Worm (Caenorhabditis elegans) whole organism, late embryonic: ENCODE measurements around the gene clec-217.

Experiments
- C38D4.7 ChIP-seq: fragments of 200-800 bp; sonication (Bioruptor generic); optimal IDR thresholded peaks from 2 replicates; lab custom pipeline; 2018; ENCODE audit warnings: mild to moderate bottlenecking, missing genetic modification characterization, moderate library complexity, missing compliant biosample characterization
- F13H6.1 ChIP-seq: sonication (generic microtip); optimal IDR thresholded peaks from 2 replicates; lab custom pipeline; 2016; ENCODE audit warnings: missing genetic modification characterization, missing compliant biosample characterization
- ahr-1 ChIP-seq: sonication (generic microtip); optimal IDR thresholded peaks from 2 replicates; lab custom pipeline; 2016; ENCODE audit warnings: missing genetic modification characterization, missing compliant biosample characterization
- ama-1 ChIP-seq: fragments of 150-350 bp; optimal IDR thresholded peaks from 2 replicates; lab custom pipeline; 2014
- ceh-14 ChIP-seq: sonication (generic microtip); optimal IDR thresholded peaks from 2 replicates; lab custom pipeline; 2016; ENCODE audit warnings: missing genotype, missing genetic modification characterization, missing compliant biosample characterization
- ceh-18 ChIP-seq: sonication (generic microtip); optimal IDR thresholded peaks from 2 replicates; lab custom pipeline; 2016; ENCODE audit warnings: missing genetic modification characterization, missing compliant biosample characterization
- ceh-2 ChIP-seq: sonication (generic microtip); optimal IDR thresholded peaks from 2 replicates; lab custom pipeline; 2016; ENCODE audit warnings: missing genotype, missing genetic modification characterization, missing compliant biosample characterization
- ceh-22 ChIP-seq: sonication (generic microtip); optimal IDR thresholded peaks from 2 replicates; lab custom pipeline; 2017; ENCODE audit warnings: missing biosample characterization, missing genetic modification characterization
- ceh-30 ChIP-seq: fragments of 150-350 bp; optimal IDR thresholded peaks from 2 replicates; lab custom pipeline; 2014; ENCODE audit warnings: missing biosample characterization, missing genetic modification characterization
- ceh-34 ChIP-seq: sonication (generic microtip); optimal IDR thresholded peaks from 2 replicates; lab custom pipeline; 2016; ENCODE audit warnings: mild to moderate bottlenecking, missing genetic modification characterization, missing compliant biosample characterization
- ceh-48 ChIP-seq: sonication (generic microtip); optimal IDR thresholded peaks from 2 replicates; lab custom pipeline; 2016; ENCODE audit warnings: missing genetic modification characterization, inconsistent platforms, missing compliant biosample characterization
- ceh-6 ChIP-seq: fragments of 200-800 bp; sonication (Bioruptor generic); optimal IDR thresholded peaks from 2 replicates; lab custom pipeline; 2018; ENCODE audit warnings: mild to moderate bottlenecking, missing genetic modification characterization, missing compliant biosample characterization
- dve-1 ChIP-seq: sonication (generic microtip); optimal IDR thresholded peaks from 2 replicates; lab custom pipeline; 2017; ENCODE audit warnings: antibody characterized with exemption, mild to moderate bottlenecking, missing genetic modification characterization, missing compliant biosample characterization
- elt-2 ChIP-seq: sonication (generic microtip); optimal IDR thresholded peaks from 2 replicates; lab custom pipeline; 2016; ENCODE audit warnings: missing genetic modification reagents, missing genetic modification characterization, missing compliant biosample characterization
- elt-4 ChIP-seq: sonication (generic microtip); optimal IDR thresholded peaks from 2 replicates; lab custom pipeline; 2016; ENCODE audit warnings: missing genetic modification characterization, missing compliant biosample characterization
- ets-4 ChIP-seq: sonication (generic microtip); optimal IDR thresholded peaks from 2 replicates; lab custom pipeline; 2016; ENCODE audit warnings: missing genetic modification characterization, missing compliant biosample characterization
- fkh-10 ChIP-seq: fragments of 150-350 bp; optimal IDR thresholded peaks from 2 replicates; lab custom pipeline; 2014; ENCODE audit warnings: missing biosample characterization, missing genetic modification reagents, missing genetic modification characterization
- fkh-6 ChIP-seq: sonication (generic microtip); optimal IDR thresholded peaks from 2 replicates; lab custom pipeline; 2016; ENCODE audit warnings: missing genetic modification characterization, missing compliant biosample characterization
- gmeb-2 ChIP-seq: sonication (generic microtip); optimal IDR thresholded peaks from 2 replicates; lab custom pipeline; 2016; ENCODE audit warnings: missing genetic modification characterization, inconsistent platforms, missing compliant biosample characterization
- hlh-13 ChIP-seq: fragments of 200-800 bp; sonication (Bioruptor generic); optimal IDR thresholded peaks from 2 replicates; lab custom pipeline; 2018; ENCODE audit warnings: mild to moderate bottlenecking, missing genetic modification characterization, missing compliant biosample characterization
- hlh-8 ChIP-seq: sonication (generic microtip); optimal IDR thresholded peaks from 2 replicates; lab custom pipeline; 2016; ENCODE audit warnings: missing genotype, missing genetic modification characterization, missing compliant biosample characterization
- lim-6 ChIP-seq: sonication (generic microtip); optimal IDR thresholded peaks from 2 replicates; lab custom pipeline; 2016; ENCODE audit warnings: missing genetic modification characterization, missing compliant biosample characterization
- madf-2 ChIP-seq: sonication (generic microtip); optimal IDR thresholded peaks from 2 replicates; lab custom pipeline; 2017; ENCODE audit warnings: missing genetic modification characterization, missing compliant biosample characterization
- mec-3 ChIP-seq: sonication (generic microtip); optimal IDR thresholded peaks from 2 replicates; lab custom pipeline; 2016; ENCODE audit warnings: borderline replicate concordance, missing genetic modification characterization, missing compliant biosample characterization
- nfya-1 ChIP-seq: sonication (generic microtip); optimal IDR thresholded peaks from 2 replicates; lab custom pipeline; 2017; ENCODE audit warnings: missing genetic modification characterization, mild to moderate bottlenecking, missing compliant biosample characterization, antibody characterized with exemption, moderate library complexity
- nhr-11 ChIP-seq: fragments of 150-350 bp; optimal IDR thresholded peaks from 2 replicates; lab custom pipeline; 2014; ENCODE audit warnings: missing biosample characterization, missing genetic modification characterization
- odd-2 ChIP-seq: sonication (generic microtip); optimal IDR thresholded peaks from 2 replicates; lab custom pipeline; 2017; ENCODE audit warnings: antibody characterized with exemption, mild to moderate bottlenecking, missing genetic modification characterization, missing compliant biosample characterization
- pag-3 ChIP-seq: sonication (generic microtip); optimal IDR thresholded peaks from 2 replicates; lab custom pipeline; 2016; ENCODE audit warnings: missing compliant biosample characterization, missing genetic modification characterization, borderline replicate concordance
- pat-9 ChIP-seq: fragments of 200-800 bp; sonication (Bioruptor generic); optimal IDR thresholded peaks from 2 replicates; lab custom pipeline; 2018; ENCODE audit warnings: mild to moderate bottlenecking, missing genetic modification characterization, moderate library complexity, missing compliant biosample characterization
- pha-2 ChIP-seq: sonication (generic microtip); optimal IDR thresholded peaks from 2 replicates; lab custom pipeline; 2017; ENCODE audit warnings: mild to moderate bottlenecking, missing genetic modification characterization, missing compliant biosample characterization
- pqm-1 ChIP-seq: sonication (generic microtip); optimal IDR thresholded peaks from 2 replicates; lab custom pipeline; 2016; ENCODE audit warnings: missing genetic modification characterization, missing compliant biosample characterization
- pros-1 ChIP-seq: fragments of 150-350 bp; optimal IDR thresholded peaks from 2 replicates; lab custom pipeline; 2014; ENCODE audit warnings: missing biosample characterization, missing genetic modification reagents, missing genetic modification characterization
- ref-2 ChIP-seq: sonication (generic microtip); optimal IDR thresholded peaks from 2 replicates; lab custom pipeline; 2016; ENCODE audit warnings: missing genetic modification characterization, missing compliant biosample characterization
- rnt-1 ChIP-seq: sonication (generic microtip); optimal IDR thresholded peaks from 2 replicates; lab custom pipeline; 2016; ENCODE audit warnings: missing genetic modification characterization, missing compliant biosample characterization
- sox-4 ChIP-seq: sonication (generic microtip); optimal IDR thresholded peaks from 2 replicates; lab custom pipeline; 2017; ENCODE audit warnings: mild to moderate bottlenecking, missing genetic modification characterization, inconsistent platforms, missing compliant biosample characterization
- syd-9 ChIP-seq: sonication (generic microtip); optimal IDR thresholded peaks from 2 replicates; lab custom pipeline; 2016; ENCODE audit warnings: mild to moderate bottlenecking, missing genetic modification characterization, moderate library complexity, missing compliant biosample characterization
- tbx-2 ChIP-seq: sonication (generic microtip); optimal IDR thresholded peaks from 2 replicates; lab custom pipeline; 2016; ENCODE audit warnings: missing genetic modification characterization, missing compliant biosample characterization
- tbx-7 ChIP-seq: sonication (generic microtip); optimal IDR thresholded peaks from 2 replicates; lab custom pipeline; 2016; ENCODE audit warnings: missing genotype, missing genetic modification characterization, missing compliant biosample characterization
- ttx-3 ChIP-seq: sonication (generic microtip); optimal IDR thresholded peaks from 2 replicates; lab custom pipeline; 2016; ENCODE audit warnings: missing genetic modification reagents, missing genetic modification characterization, missing compliant biosample characterization
- unc-42 ChIP-seq: sonication (generic microtip); optimal IDR thresholded peaks from 2 replicates; lab custom pipeline; 2016; ENCODE audit warnings: missing genotype, missing genetic modification characterization, missing compliant biosample characterization
- unc-55 ChIP-seq: sonication (generic microtip); optimal IDR thresholded peaks from 2 replicates; lab custom pipeline; 2017; ENCODE audit warnings: missing biosample characterization, missing genetic modification reagents, missing genetic modification characterization

Gene clec-217

ce11 chrV:7958740-7959320 lies at the start of gene clec-217, which contains the start of gene F26D11.2:
TSS of gene clec-217 (minus strand) at chrV:7958840.
TSS of gene F26D11.2 (plus strand) at chrV:7959270.
- no peak for TF ChIP-seq pag-3 (tag; lab: Kevin White, UChicago)
- TF ChIP-seq ref-2 = no peak
- no peak for TF ChIP-seq gmeb-2 (tag; lab: Kevin White, UChicago)
- no peak for TF ChIP-seq lim-6 (tag; lab: Kevin White, UChicago)
- no peak for TF ChIP-seq madf-2 (tag; lab: Kevin White, UChicago)
- TF ChIP-seq mec-3 (tag; lab: Kevin White, UChicago) = no peak
- no peak for TF ChIP-seq pros-1 (tag; lab: Kevin White, UChicago)
- TF ChIP-seq ttx-3 = no peak
- TF ChIP-seq ama-1 (lab: Kevin White, UChicago) = no peak
- TF ChIP-seq ceh-6 (GFP tag; lab: Kevin White, UChicago) = no peak
- no peak for TF ChIP-seq unc-42
- TF ChIP-seq ahr-1 (tag; lab: Kevin White, UChicago) = no peak
- TF ChIP-seq fkh-10 (GFP tag; lab: Kevin White, UChicago) = no peak
- TF ChIP-seq ets-4 (tag; lab: Kevin White, UChicago) = no peak
- no peak for TF ChIP-seq elt-4 (tag; lab: Kevin White, UChicago)
- no peak for TF ChIP-seq rnt-1
- no peak for TF ChIP-seq nhr-11 (tag; lab: Kevin White, UChicago)
- TF ChIP-seq hlh-8 (tag; lab: Kevin White, UChicago) = no peak
- no peak for TF ChIP-seq ceh-2 (tag; lab: Kevin White, UChicago)
- no peak for TF ChIP-seq hlh-13 (GFP tag; lab: Kevin White, UChicago)

- TF ChIP-seq syd-9 (tag; lab: Kevin White, UChicago) (no peak), unc-42 (peak; percentile 21)
These were observed 49.0 kb upstream of the clec-217 start, which contains the start of gene Y97E10AR.3 for ce11 chrV:8007460-8008292. TSS of gene Y97E10AR.3 (minus strand) at chrV:8007510.

- TF ChIP-seq nfya-1 (tag; lab: Kevin White, UChicago) (no peak), ceh-48 (tag; lab: Kevin White, UChicago) (no peak), syd-9 (tag; lab: Kevin White, UChicago) (no peak), F13H6.1 (no peak), fkh-10 (GFP tag; lab: Kevin White, UChicago) (no peak), pros-1 (tag; lab: Kevin White, UChicago) (no peak), elt-2 (no peak), hlh-13 (GFP tag; lab: Kevin White, UChicago) (no peak), fkh-6 (tag; lab: Kevin White, UChicago) (no peak), rnt-1 (no peak), ceh-22 (no peak), gmeb-2 (tag; lab: Kevin White, UChicago) (no peak), ceh-18 (tag; lab: Kevin White, UChicago) (no peak), pat-9 (tag; lab: Kevin White, UChicago) (no peak), ttx-3 (no peak), tbx-7 (no peak), sox-4 (no peak), nhr-11 (tag; lab: Kevin White, UChicago) (no peak)
These were observed 46.4 kb upstream of the clec-217 start, which contains the start of gene Y97E10AR.8 for ce11 chrV:8005000-8005399. TSS of gene Y97E10AR.8 (plus strand) at chrV:8005300.

ce11 chrV:8000929-8001513 lies 42.4 kb upstream of the clec-217 start, which contains the start of gene Y97E10AR.1:
TSS of gene Y97E10AR.1 (plus strand) at chrV:8001463.
- TF ChIP-seq nhr-11 (tag; lab: Kevin White, UChicago) (no peak), F13H6.1 (peak; percentile 68), ceh-2 (tag; lab: Kevin White, UChicago) (peak; percentile 34), fkh-6 (tag; lab: Kevin White, UChicago) (peak; percentile 62), ceh-34 (tag; lab: Kevin White, UChicago) (peak; percentile 80), pros-1 (tag; lab: Kevin White, UChicago) (peak; percentile 68), ceh-18 (tag; lab: Kevin White, UChicago) (peak; percentile 98), ceh-30 (tag; lab: Kevin White, UChicago) (peak; percentile 50), ets-4 (tag; lab: Kevin White, UChicago) (peak; percentile 61), dve-1 (tag; lab: Kevin White, UChicago) (peak; percentile 70), C38D4.7 (GFP tag; lab: Kevin White, UChicago) (peak; percentile 31), fkh-10 (GFP tag; lab: Kevin White, UChicago) (no peak), ceh-14 (tag; lab: Kevin White, UChicago) (peak; percentile 77), odd-2 (tag; lab: Kevin White, UChicago) (no peak), nfya-1 (tag; lab: Kevin White, UChicago) (peak; percentile 86), hlh-8 (tag; lab: Kevin White, UChicago) (peak; percentile 77), pqm-1 (peak; percentile 12), elt-2 (peak; percentile 40), tbx-2 (tag; lab: Kevin White, UChicago) (peak; percentile 74), unc-55 (GFP tag; lab: Kevin White, UChicago) (peak; percentile 67), pha-2 (tag; lab: Kevin White, UChicago) (no peak)
